Worm (Caenorhabditis elegans) whole organism, early embryonic: Measurements from ENCODE around the gene nhr-255.

Experiments used
- B0310.2 ChIP-seq: sonication (generic microtip); optimal IDR thresholded peaks from 2 replicates; lab custom pipeline; 2016; ENCODE audit warnings: mild to moderate bottlenecking, missing genetic modification characterization, missing compliant biosample characterization
- F13C5.2 ChIP-seq: sonication (generic microtip); optimal IDR thresholded peaks from 2 replicates; lab custom pipeline; 2017; ENCODE audit warnings: mild to moderate bottlenecking, missing genetic modification characterization, inconsistent platforms, missing compliant biosample characterization
- aly-1 ChIP-seq: sonication (generic microtip); optimal IDR thresholded peaks from 2 replicates; lab custom pipeline; 2016; ENCODE audit warnings: missing genetic modification characterization, missing compliant biosample characterization
- ama-1 ChIP-seq: fragments of 150-350 bp; optimal IDR thresholded peaks from 2 replicates; lab custom pipeline; 2014
- ceh-13 ChIP-seq: fragments of 200-800 bp; sonication (Bioruptor generic); optimal IDR thresholded peaks from 2 replicates; lab custom pipeline; 2018; ENCODE audit warnings: mild to moderate bottlenecking, missing genetic modification characterization, missing compliant biosample characterization
- ceh-36 ChIP-seq: sonication (generic microtip); optimal IDR thresholded peaks from 2 replicates; lab custom pipeline; 2016; ENCODE audit warnings: missing genetic modification characterization, inconsistent platforms, missing compliant biosample characterization
- ets-7 ChIP-seq: sonication (generic microtip); optimal IDR thresholded peaks from 2 replicates; lab custom pipeline; 2016; ENCODE audit warnings: missing genotype, missing genetic modification characterization, missing compliant biosample characterization
- flt-1 ChIP-seq: fragments of 200-800 bp; sonication (Bioruptor generic); IDR thresholded peaks from 2 replicates; pipeline ENCODE4 v1.3.6; 2022; ENCODE audit warnings: missing genetic modification characterization, missing compliant biosample characterization
- hmbx-1 ChIP-seq: sonication (generic microtip); optimal IDR thresholded peaks from 2 replicates; lab custom pipeline; 2016; ENCODE audit warnings: mild to moderate bottlenecking, missing genetic modification characterization, missing compliant biosample characterization
- hmg-4 ChIP-seq: fragments of 200-800 bp; sonication (Bioruptor generic); optimal IDR thresholded peaks from 2 replicates; lab custom pipeline; 2018; ENCODE audit warnings: mild to moderate bottlenecking, missing genetic modification characterization, missing compliant biosample characterization
- hnd-1 ChIP-seq: sonication (generic microtip); optimal IDR thresholded peaks from 2 replicates; lab custom pipeline; 2016; ENCODE audit warnings: missing genetic modification characterization, missing compliant biosample characterization
- pes-1 ChIP-seq: fragments of 200-800 bp; sonication (Bioruptor generic); IDR thresholded peaks from 2 replicates; pipeline ENCODE4 v1.3.6; 2022; ENCODE audit warnings: missing genetic modification reagents, missing genetic modification characterization, missing compliant biosample characterization
- scrt-1 ChIP-seq: fragments of 200-800 bp; sonication (Bioruptor generic); IDR thresholded peaks from 2 replicates; pipeline ENCODE4 v1.3.6; 2022; ENCODE audit warnings: missing genetic modification characterization, missing compliant biosample characterization
- sea-1 ChIP-seq: fragments of 200-800 bp; sonication (Bioruptor generic); conservative IDR thresholded peaks from 2 replicates; pipeline ENCODE4 v1.3.6; 2022; ENCODE audit warnings: missing genetic modification characterization, missing compliant biosample characterization
- tbx-11 ChIP-seq: fragments of 200-800 bp; sonication (Bioruptor generic); IDR thresholded peaks from 2 replicates; pipeline ENCODE4 v1.3.6; 2022; ENCODE audit warnings: missing genetic modification characterization, missing compliant biosample characterization
- tbx-37 ChIP-seq: fragments of 200-800 bp; sonication (Bioruptor generic); conservative IDR thresholded peaks from 2 replicates; pipeline ENCODE4 v1.3.6; 2022; ENCODE audit warnings: missing genetic modification reagents, missing genetic modification characterization, missing compliant biosample characterization
- tra-4 ChIP-seq: sonication (generic microtip); optimal IDR thresholded peaks from 2 replicates; lab custom pipeline; 2017; ENCODE audit warnings: missing genetic modification characterization, missing compliant biosample characterization

The nhr-255 gene

DNA sequence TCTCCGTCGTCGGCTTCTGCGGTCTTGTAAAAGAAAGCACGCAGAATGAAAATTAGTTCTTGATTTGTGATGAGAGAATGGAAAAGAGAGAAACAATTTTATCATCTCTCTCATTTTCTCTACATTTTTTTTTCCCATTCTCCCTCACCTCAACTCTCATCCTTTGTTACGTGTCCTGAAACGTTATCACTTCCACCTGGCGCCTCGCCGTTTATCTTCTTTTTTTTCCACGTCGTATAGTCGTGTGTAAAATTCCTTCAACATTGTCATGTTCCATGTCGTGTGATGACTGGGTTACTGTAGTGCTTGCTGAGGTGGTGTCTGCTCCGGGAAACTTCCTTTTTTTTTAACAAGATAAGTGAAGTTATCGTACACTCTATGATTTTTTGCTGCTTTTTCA is 37.1 kb downstream of the nhr-255 start:
- no peak for TF ChIP-seq tbx-11 (GFP tag; lab: Robert Waterston, UW)
- TF ChIP-seq ceh-13 (GFP tag; lab: Kevin White, UChicago) = no peak
- TF ChIP-seq hmg-4 (GFP tag; lab: Kevin White, UChicago) = no peak
- TF ChIP-seq pes-1 = no peak
- no peak for TF ChIP-seq scrt-1 (GFP tag; lab: Robert Waterston, UW)
- no peak for TF ChIP-seq B0310.2 (tag; lab: Kevin White, UChicago)
- TF ChIP-seq hnd-1 (tag; lab: Kevin White, UChicago) = no peak
- TF ChIP-seq aly-1 (tag; lab: Kevin White, UChicago) = no peak
- no peak for TF ChIP-seq F13C5.2
- no peak for TF ChIP-seq sea-1 (GFP tag; lab: Robert Waterston, UW)
- no peak for TF ChIP-seq tbx-37 (GFP tag; lab: Robert Waterston, UW)
- no peak for TF ChIP-seq tra-4 (tag; lab: Kevin White, UChicago)

DNA sequence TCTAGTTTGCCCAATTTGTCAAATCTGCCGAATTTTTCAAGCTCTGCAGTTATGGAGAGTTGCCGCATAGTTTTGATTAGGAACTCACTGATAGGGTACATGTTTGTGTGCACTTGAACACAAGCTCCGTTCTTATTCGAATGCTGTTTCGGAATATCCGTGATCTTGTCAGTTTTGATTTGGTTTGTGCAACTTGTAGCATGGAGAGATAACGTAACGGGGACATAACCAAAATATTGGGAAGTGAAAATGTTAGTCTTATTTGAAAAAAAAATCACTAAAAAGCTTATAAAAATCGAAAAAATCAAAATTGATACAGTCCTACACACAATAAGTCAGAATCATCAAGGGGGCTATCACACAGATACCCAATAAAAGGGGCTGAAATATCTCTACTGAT is 39.6 kb downstream of the nhr-255 start, which contains the start of gene Y7A5A.24:
Y7A5A.24 (minus strand) TSS at position 101 of the 400 bp plus-strand sequence.
- TF ChIP-seq hmg-4 (GFP tag; lab: Kevin White, UChicago) (no peak), ceh-13 (GFP tag; lab: Kevin White, UChicago) (no peak), hmbx-1 (tag; lab: Kevin White, UChicago) (no peak), aly-1 (tag; lab: Kevin White, UChicago) (no peak), flt-1 (no peak), ama-1 (lab: Kevin White, UChicago) (no peak), ets-7 (tag; lab: Kevin White, UChicago) (no peak), hnd-1 (tag; lab: Kevin White, UChicago) (no peak), sea-1 (GFP tag; lab: Robert Waterston, UW) (no peak), tbx-37 (GFP tag; lab: Robert Waterston, UW) (no peak), B0310.2 (tag; lab: Kevin White, UChicago) (no peak), scrt-1 (GFP tag; lab: Robert Waterston, UW) (no peak)

DNA sequence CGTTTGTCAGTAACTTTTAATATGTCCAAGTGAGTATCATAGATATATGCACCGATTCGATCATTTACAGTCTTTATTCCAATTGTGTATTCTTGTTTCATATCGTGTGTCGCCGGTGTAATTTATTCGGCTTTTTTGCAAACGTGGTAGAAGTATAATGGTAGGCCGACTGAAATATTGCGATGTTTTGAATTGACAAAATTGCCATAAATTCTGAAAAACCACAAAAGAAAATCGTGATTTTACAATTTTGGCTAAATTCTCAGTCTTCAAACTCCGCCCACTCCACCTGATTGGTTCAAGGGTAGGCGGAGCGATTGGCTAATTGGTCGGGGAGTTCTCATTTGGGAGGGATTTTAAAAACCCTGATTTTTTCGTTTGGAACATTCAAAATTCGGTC is 42.2 kb downstream of the nhr-255 start, which contains the start of gene Y7A5A.3:
Y7A5A.3 (minus strand) TSS at position 101 of the 400 bp plus-strand sequence.
- no peak for TF ChIP-seq ceh-36 (tag; lab: Kevin White, UChicago)
- no peak for TF ChIP-seq hmg-4 (GFP tag; lab: Kevin White, UChicago)
- no peak for TF ChIP-seq ama-1 (lab: Kevin White, UChicago)
- no peak for TF ChIP-seq F13C5.2
- TF ChIP-seq sea-1 (GFP tag; lab: Robert Waterston, UW) = no peak
- no peak for TF ChIP-seq hnd-1 (tag; lab: Kevin White, UChicago)
- TF ChIP-seq tbx-11 (GFP tag; lab: Robert Waterston, UW) = no peak
- TF ChIP-seq tbx-37 (GFP tag; lab: Robert Waterston, UW) = no peak
- no peak for TF ChIP-seq flt-1
- TF ChIP-seq ceh-13 (GFP tag; lab: Kevin White, UChicago) = no peak
- TF ChIP-seq ets-7 (tag; lab: Kevin White, UChicago) = no peak

ce11 chrX:15786726-15787125 is 44.3 kb downstream of the nhr-255 start, which contains the start of gene Y7A5A.5:
Gene Y7A5A.5, minus strand, starts transcription at chrX:15786826.
- TF ChIP-seq F13C5.2 (no peak), hmbx-1 (tag; lab: Kevin White, UChicago) (no peak), sea-1 (GFP tag; lab: Robert Waterston, UW) (no peak), aly-1 (tag; lab: Kevin White, UChicago) (no peak), hmg-4 (GFP tag; lab: Kevin White, UChicago) (no peak), scrt-1 (GFP tag; lab: Robert Waterston, UW) (no peak), tra-4 (tag; lab: Kevin White, UChicago) (no peak), ceh-36 (tag; lab: Kevin White, UChicago) (no peak), tbx-11 (GFP tag; lab: Robert Waterston, UW) (no peak), ama-1 (lab: Kevin White, UChicago) (no peak), ets-7 (tag; lab: Kevin White, UChicago) (no peak), hnd-1 (tag; lab: Kevin White, UChicago) (no peak), pes-1 (no peak), tbx-37 (GFP tag; lab: Robert Waterston, UW) (no peak), flt-1 (no peak), B0310.2 (tag; lab: Kevin White, UChicago) (no peak), ceh-13 (GFP tag; lab: Kevin White, UChicago) (no peak)
